Worm (Caenorhabditis elegans): Measurements from ENCODE around the gene F28C6.8.

Gene F28C6.8

DNA sequence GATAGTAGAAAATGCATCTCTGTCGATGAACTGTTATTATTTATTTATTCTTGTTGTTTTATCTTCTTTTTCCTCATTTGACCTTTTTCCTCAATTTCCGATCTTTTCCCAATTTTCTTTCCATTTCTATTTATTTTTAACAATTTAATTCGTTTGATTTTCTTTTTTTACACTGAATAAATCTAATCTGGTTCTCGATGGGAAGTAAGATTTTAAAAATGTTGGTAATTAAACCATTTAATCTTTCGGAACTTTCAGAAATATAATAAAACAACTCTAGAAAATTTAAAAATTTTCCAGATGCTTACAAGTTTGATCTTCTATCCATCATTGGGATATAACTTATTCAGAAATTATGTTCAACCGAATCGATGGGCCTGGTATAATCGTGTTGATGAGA, at the start of gene F28C6.8:
F28C6.8 (plus strand) TSS at position 301 of the 400 bp plus-strand sequence.
- no peak for TF ChIP-seq flt-1 (GFP tag; IDR thresholded peaks at IDR 0.05)
- no peak for TF ChIP-seq ref-1 (GFP tag; conservative IDR thresholded peaks at IDR 0.05)
- TF ChIP-seq ztf-23 (GFP tag; IDR thresholded peaks at IDR 0.05), result no peak
- no peak for TF ChIP-seq med-1 (GFP tag; optimal IDR thresholded peaks at IDR 0.05; ENCODE audit: insufficient read depth)

DNA sequence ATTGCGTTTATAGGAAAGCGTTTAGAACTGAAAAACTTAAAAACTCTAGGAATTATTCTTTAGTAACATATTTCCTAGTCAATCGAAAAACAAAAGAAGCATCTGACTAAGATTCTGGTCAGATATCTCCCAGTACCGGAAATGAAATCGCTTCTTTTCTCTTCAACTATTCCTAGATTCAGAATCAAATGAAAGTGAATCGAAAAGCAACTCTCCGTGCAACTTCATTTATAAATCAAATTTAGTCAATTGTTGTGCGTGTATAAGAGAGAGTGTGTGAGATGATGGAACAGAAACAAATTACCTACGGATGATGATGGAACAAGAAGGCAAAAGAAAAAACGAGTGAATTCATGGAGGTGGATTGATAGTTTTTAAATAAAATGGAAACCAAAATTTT, 47.5 kb upstream of the F28C6.8 start:
- TF ChIP-seq ref-1 (GFP tag; conservative IDR thresholded peaks at IDR 0.05) (no peak), ztf-23 (GFP tag; IDR thresholded peaks at IDR 0.05) (no peak), T22C8.4 (GFP tag; IDR thresholded peaks at IDR 0.05) (no peak)

DNA sequence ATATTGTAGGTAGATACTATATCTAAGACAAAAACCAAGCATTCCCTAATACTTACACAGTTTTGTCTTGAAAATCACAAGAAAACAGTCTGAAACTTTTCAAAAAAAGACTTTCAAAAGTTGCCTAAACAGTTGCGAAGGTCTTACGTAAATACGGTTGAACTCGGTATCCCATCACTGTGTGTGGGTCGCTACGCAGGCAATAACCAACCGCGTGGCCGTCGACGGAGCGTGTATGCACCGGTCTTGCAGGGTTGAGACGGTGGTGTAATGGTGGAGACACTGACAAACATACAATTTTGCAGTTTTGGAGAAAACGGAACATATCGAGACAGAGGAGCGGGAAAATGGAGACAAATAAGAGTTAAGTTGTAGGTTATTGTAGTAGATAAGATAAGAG, 45.4 kb upstream of the F28C6.8 start, which contains the start of gene iff-2:
iff-2 (minus strand) TSS at position 141 of the 400 bp plus-strand sequence.
- no peak for TF ChIP-seq med-1 (GFP tag; optimal IDR thresholded peaks at IDR 0.05; ENCODE audit: insufficient read depth)
- peak; percentile 24; the same call in 1 of the 2 replicates for TF ChIP-seq tab-1 (GFP tag; IDR thresholded peaks at IDR 0.05)
- TF ChIP-seq ref-1 (GFP tag; conservative IDR thresholded peaks at IDR 0.05), result peak; percentile 46
- TF ChIP-seq flt-1 (GFP tag; IDR thresholded peaks at IDR 0.05), result peak; percentile 89
- peak; percentile 52 for TF ChIP-seq T22C8.4 (GFP tag; IDR thresholded peaks at IDR 0.05)
- 0 out of 2 replicates have a peak, but pooled peaks have one; percentile 51 for TF ChIP-seq klf-2 (GFP tag; conservative IDR thresholded peaks at IDR 0.05)
- peak; percentile 92 for TF ChIP-seq ztf-23 (GFP tag; IDR thresholded peaks at IDR 0.05)
- TF ChIP-seq ztf-29 (GFP tag; IDR thresholded peaks at IDR 0.05), result peak; percentile 16; the same call in 1 of the 2 replicates
- TF ChIP-seq cog-1 (tag; optimal IDR thresholded peaks at IDR 0.05), result peak; percentile 97

DNA sequence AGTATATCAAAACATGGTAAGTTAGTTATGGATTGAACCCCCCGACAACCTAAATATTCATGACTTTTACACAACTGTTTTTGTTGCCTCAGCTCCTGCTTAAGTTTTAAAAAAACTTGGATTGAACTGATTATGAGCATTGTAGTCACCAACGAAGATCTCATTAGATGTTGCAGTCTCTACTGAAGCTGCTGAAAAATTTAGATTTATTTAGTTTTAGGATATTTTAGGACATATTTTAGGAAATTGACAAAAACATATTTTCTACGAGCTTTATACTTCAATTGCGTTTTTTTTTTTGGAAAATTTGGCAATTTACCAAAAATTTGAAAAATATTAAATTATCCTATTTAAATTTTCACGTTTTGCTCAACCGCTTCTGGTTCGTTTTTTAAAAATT, 44.6 kb upstream of the F28C6.8 start, which contains the start of gene F54C9.14:
F54C9.14 (plus strand) TSS at position 301 of the 400 bp plus-strand sequence.
- TF ChIP-seq T22C8.4 (GFP tag; IDR thresholded peaks at IDR 0.05) (no peak), ztf-29 (GFP tag; IDR thresholded peaks at IDR 0.05) (no peak), ref-1 (GFP tag; conservative IDR thresholded peaks at IDR 0.05) (no peak), flt-1 (GFP tag; IDR thresholded peaks at IDR 0.05) (no peak), cog-1 (tag; optimal IDR thresholded peaks at IDR 0.05) (no peak), ztf-23 (GFP tag; IDR thresholded peaks at IDR 0.05) (no peak), klf-2 (GFP tag; conservative IDR thresholded peaks at IDR 0.05) (no peak), tab-1 (GFP tag; IDR thresholded peaks at IDR 0.05) (no peak), med-1 (GFP tag; optimal IDR thresholded peaks at IDR 0.05; ENCODE audit: insufficient read depth) (no peak)

DNA sequence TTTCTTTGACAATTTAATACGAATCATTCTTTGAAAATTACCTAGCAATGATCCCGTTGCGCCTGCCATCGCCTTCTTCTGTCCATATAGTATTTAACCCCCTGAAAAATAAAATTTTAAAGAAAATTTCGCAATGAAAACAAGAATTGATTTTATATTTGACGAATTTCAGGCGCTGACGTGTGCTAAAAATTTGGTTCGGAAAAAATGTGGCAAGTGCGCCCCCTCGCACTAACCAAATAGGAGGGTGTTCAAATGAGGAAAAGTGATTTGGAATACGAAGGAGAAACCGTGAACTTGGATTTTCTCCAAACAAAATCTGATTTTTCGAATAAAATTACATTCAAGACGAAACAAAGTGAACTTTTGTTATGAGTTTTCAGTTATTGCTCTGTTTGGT, 40.6 kb upstream of the F28C6.8 start, which contains the start of gene stc-1:
stc-1 (minus strand) TSS at position 101 of the 400 bp plus-strand sequence.
- TF ChIP-seq ref-1 (GFP tag; conservative IDR thresholded peaks at IDR 0.05) (no peak), cog-1 (tag; optimal IDR thresholded peaks at IDR 0.05) (no peak), klf-2 (GFP tag; conservative IDR thresholded peaks at IDR 0.05) (no peak), med-1 (GFP tag; optimal IDR thresholded peaks at IDR 0.05; ENCODE audit: insufficient read depth) (no peak), ztf-29 (GFP tag; IDR thresholded peaks at IDR 0.05) (no peak), tab-1 (GFP tag; IDR thresholded peaks at IDR 0.05) (no peak), T22C8.4 (GFP tag; IDR thresholded peaks at IDR 0.05) (no peak), ztf-23 (GFP tag; IDR thresholded peaks at IDR 0.05) (no peak), flt-1 (GFP tag; IDR thresholded peaks at IDR 0.05) (no peak)

DNA sequence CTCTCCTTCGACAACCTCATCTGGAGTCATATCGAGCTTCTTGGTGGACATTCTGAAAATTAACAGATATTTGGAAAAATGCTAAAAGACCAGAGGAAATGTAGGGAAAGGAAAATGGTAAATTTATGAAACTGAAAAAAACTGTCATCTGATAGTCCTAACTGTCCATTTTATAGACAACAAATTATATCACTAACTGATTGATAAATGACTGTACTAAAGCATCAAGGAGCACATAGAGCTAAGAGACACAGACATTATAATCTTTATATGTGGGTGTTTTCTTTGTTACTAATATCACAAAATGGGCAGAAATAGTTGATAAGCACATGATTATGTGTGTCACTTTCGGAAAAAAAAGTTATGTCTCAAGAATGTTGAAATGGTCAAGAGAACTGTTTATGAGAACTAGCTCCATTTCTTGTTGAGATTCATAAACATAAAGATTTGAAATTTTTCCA, 39.8 kb upstream of the F28C6.8 start, which contains the start of gene F54C9.3:
F54C9.3 (minus strand) TSS at position 51 of the 461 bp plus-strand sequence.
- no peak for TF ChIP-seq ref-1 (GFP tag; conservative IDR thresholded peaks at IDR 0.05)
- no peak for TF ChIP-seq ztf-29 (GFP tag; IDR thresholded peaks at IDR 0.05)
- TF ChIP-seq med-1 (GFP tag; optimal IDR thresholded peaks at IDR 0.05; ENCODE audit: insufficient read depth), result no peak
- no peak for TF ChIP-seq cog-1 (tag; optimal IDR thresholded peaks at IDR 0.05)
- TF ChIP-seq ztf-23 (GFP tag; IDR thresholded peaks at IDR 0.05), result no peak
- TF ChIP-seq klf-2 (GFP tag; conservative IDR thresholded peaks at IDR 0.05), result no peak
- no peak for TF ChIP-seq T22C8.4 (GFP tag; IDR thresholded peaks at IDR 0.05)
- TF ChIP-seq tab-1 (GFP tag; IDR thresholded peaks at IDR 0.05), result no peak
- TF ChIP-seq flt-1 (GFP tag; IDR thresholded peaks at IDR 0.05), result no peak

DNA sequence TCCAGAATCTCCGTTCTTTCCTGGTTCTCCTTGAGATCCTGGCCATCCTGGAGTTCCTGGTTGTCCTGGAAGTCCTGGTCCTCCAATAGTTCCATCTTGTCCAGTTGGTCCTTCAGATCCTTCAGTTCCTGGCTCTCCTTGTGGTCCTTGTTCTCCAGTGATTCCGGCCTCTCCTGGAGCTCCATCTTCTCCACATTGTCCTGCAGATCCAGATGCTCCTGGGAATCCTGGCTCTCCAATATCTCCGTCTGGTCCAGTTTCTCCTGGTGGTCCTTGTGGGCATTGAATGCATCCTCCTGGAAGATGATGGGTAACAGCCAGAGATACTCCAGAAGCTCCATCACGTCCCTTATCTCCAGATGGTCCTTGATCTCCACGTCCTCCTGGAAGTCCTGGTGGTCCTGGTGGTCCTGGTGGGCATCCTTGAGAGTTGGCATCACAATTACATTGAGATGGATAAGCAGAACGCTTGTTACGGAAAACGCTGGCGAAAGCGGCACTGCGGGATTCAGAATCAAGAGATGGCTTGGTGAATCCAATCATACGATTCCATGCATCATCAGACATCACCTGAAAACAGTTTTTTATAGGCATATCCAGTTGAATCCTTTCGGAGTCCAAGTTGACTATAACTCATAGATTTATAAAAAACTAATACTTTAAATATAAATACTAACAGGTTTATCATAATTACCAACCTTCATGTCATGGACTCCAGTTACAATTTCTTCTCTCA, 38.2 kb upstream of the F28C6.8 start:
- no peak for TF ChIP-seq cog-1 (tag; optimal IDR thresholded peaks at IDR 0.05)
- TF ChIP-seq ztf-29 (GFP tag; IDR thresholded peaks at IDR 0.05), result no peak
- no peak for TF ChIP-seq ztf-23 (GFP tag; IDR thresholded peaks at IDR 0.05)
- TF ChIP-seq tab-1 (GFP tag; IDR thresholded peaks at IDR 0.05), result no peak
- no peak for TF ChIP-seq T22C8.4 (GFP tag; IDR thresholded peaks at IDR 0.05)
- TF ChIP-seq med-1 (GFP tag; optimal IDR thresholded peaks at IDR 0.05; ENCODE audit: insufficient read depth), result no peak
- no peak for TF ChIP-seq ref-1 (GFP tag; conservative IDR thresholded peaks at IDR 0.05)
- TF ChIP-seq flt-1 (GFP tag; IDR thresholded peaks at IDR 0.05), result no peak
- TF ChIP-seq klf-2 (GFP tag; conservative IDR thresholded peaks at IDR 0.05), result no peak

DNA sequence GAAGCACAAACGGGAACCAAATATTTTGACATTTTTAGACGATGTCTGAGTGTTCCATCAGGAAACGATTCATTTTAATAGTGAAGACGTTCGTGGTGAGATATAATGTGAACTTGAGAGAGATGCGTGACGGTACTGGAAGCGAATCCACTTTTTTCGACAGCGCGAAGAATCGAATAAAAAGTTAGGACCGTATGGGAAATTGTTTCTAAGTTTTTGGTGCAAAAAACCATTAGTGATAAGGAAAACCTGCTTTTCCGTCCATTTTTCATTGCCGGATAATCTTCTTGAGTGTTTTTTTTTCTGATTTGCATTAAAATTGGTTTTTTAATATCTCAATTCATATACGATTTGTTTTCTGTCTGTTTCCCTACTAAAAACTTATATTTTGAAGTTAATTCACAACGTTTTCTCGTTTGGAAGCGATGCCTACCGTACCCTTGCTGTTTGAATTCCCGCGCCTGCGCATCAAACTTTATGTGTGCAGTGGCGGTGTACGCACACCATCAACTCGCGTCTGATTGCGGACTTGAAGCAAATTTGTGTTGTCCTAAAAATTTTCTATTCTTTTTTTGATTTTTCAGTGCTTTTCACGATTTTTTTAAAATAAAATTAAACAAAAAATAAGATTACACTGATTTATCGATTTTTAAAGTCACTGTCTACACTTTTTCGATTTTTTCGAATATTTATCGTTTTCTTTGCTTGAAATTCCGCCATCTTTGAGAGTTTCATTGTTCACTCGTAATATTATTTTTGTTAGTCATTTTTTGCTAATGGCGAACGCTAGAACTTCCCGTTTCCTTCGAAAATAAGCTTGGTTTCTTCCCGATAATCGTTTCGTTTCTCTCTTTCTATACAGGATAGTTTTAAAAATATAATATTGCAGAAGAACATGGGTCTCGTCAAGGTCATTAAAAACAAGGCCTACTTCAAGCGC, 37.3 kb upstream of the F28C6.8 start, which contains the start of the genes col-38 and rpl-5:
col-38 (minus strand) TSS at position 51 of the 940 bp plus-strand sequence.
rpl-5 (plus strand) TSS at position 890 of the 940 bp plus-strand sequence.
- TF ChIP-seq cog-1 (tag; optimal IDR thresholded peaks at IDR 0.05) (peak; percentile 64), flt-1 (GFP tag; IDR thresholded peaks at IDR 0.05) (peak; percentile 78), ztf-29 (GFP tag; IDR thresholded peaks at IDR 0.05) (no peak), ref-1 (GFP tag; conservative IDR thresholded peaks at IDR 0.05) (no peak), klf-2 (GFP tag; conservative IDR thresholded peaks at IDR 0.05) (0 out of 2 replicates have a peak, but pooled peaks have one; percentile 9), tab-1 (GFP tag; IDR thresholded peaks at IDR 0.05) (no peak; the same call in 1 of the 2 replicates), ztf-23 (GFP tag; IDR thresholded peaks at IDR 0.05) (peak; percentile 80), T22C8.4 (GFP tag; IDR thresholded peaks at IDR 0.05) (no peak), med-1 (GFP tag; optimal IDR thresholded peaks at IDR 0.05; ENCODE audit: insufficient read depth) (no peak)
